Fruit fly (Drosophila melanogaster): Measurements from ENCODE around the gene CG8563.

dm6 chr3L:7439305-7439704, 48.8 kb downstream of the CG8563 start, which contains the start of gene sphinx1:
- no peak for TF ChIP-seq usp (GFP tag; optimal IDR thresholded peaks at IDR 0.05)
- no peak for TF ChIP-seq dsf (GFP tag; optimal IDR thresholded peaks at IDR 0.05; ENCODE audit: borderline replicate concordance)

Measured in whole organism, wandering third instar larva.